Worm (Caenorhabditis elegans) whole organism, L3 larva: ENCODE measurements around the gene C06G3.3.

Experiments used
- R02D3.7 ChIP-seq: fragments of 150-350 bp; optimal IDR thresholded peaks from 2 replicates; lab custom pipeline; 2014; ENCODE audit warnings: missing biosample characterization, missing genetic modification characterization
- pha-4 ChIP-seq: fragments of 150-350 bp; optimal IDR thresholded peaks from 2 replicates; lab custom pipeline; 2014; ENCODE audit warnings: missing biosample characterization, missing genetic modification reagents, missing genetic modification characterization

DNA sequence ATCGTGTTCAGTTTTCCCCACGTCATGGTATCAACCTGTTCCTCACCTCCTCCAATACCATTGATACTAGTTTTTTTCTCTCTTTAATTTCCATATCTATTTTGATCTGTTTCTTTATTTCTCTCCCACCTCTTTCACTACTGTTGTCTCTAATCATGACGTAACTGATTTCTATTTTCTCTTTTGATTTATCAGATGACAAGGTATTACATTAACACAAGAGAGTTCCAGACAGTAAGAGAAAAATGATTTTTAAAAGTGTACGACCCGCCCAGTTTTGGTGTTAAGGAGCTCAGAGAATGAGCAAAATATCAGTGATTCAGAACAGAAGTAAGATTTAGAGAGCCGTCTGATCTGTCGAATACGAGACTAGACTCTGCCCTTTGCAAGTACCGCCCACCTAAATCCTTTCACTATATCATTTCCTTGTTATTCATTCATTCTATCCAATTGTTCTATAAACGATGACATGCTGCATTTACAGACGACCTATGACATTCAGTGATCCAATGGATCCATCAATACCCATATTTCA is 13.8 kb downstream of the C06G3.3 start, which contains the start of gene nhr-105:
- TF ChIP-seq R02D3.7 (tag; lab: Kevin White, UChicago) (no peak), pha-4 (tag; lab: Kevin White, UChicago) (peak; percentile 40)
